Fruit fly (Drosophila melanogaster) S2 (cell line): Measurements from ENCODE around the gene Kr-h2.

Source experiments
- CG8478 ChIP-seq: fragments of >200 bp; optimal IDR thresholded peaks from 2 replicates; lab custom pipeline; 2018
- CTCF ChIP-seq, 2 experiments: fragments of >200 bp; optimal IDR thresholded peaks; 2 replicates each; lab custom pipeline; 2018

DNA sequence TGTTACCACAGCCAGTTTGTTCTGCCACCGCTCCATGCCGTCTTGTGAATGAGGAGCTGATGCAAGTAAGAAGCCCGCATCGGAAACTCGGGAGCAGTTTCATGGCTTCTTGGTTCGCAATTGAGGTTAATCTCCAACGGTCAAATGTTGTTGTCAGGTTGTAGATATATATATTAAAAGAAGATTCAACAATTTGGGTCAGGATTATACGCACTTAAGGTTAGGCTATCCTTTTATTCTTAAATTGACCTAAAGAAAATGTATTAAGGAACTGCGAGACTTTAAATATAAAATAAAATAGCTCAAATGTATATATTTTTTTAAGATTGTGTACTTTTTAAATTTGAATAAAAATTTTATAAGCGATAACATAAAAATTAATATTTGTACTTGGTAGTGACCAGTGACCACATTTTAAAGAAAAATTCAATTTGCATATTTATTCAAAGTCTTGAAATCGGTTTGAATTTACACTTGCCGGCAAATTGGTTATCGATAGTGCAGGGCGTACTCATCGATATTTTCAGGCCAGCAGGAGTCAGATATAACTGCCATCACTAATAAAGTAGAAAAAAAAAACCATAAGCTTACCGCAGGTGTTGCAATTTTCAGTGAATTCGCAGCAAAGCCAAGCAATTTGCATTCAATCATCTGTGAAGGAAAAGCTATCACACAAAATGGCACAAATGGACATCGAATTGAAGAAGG is 2.1 kb upstream of the Kr-h2 start, which contains the start of the genes CG9150 and Pfdn1:
- no peak for TF ChIP-seq CTCF (optimal IDR thresholded peaks at IDR 0.05; lab: Kevin White, UChicago)
- TF ChIP-seq CG8478 (lab: Kevin White, UChicago): no peak
